Worm (Caenorhabditis elegans): ENCODE data around the gene T12B5.15.

DNA sequence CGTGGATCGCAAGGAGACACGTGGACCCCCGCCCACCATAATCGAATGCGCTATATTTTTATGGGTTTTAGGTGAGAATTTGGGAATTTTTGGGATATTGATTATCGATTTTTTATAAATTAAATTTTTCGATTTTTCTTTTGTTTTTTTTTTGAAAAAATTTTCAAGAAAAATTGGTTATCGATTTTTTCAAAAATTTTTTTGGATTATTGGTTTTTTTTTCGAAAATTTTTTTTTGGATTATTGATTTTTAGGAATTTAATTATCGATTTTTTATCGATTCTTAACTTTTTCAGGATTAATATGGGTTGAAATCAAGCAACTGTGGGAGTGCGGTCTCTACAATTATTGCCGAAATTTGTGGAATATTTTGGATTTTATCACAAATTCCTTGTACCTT is 42.1 kb upstream of the T12B5.15 start:
- TF ChIP-seq ama-1 (optimal IDR thresholded peaks at IDR 0.05) (no peak), tra-4 (tag; optimal IDR thresholded peaks at IDR 0.05) (no peak)

Measured in whole organism, early embryonic.